Worm (Caenorhabditis elegans) whole organism, midembryonic: ENCODE data around the gene arp-11.

Experiments used
- cog-1 ChIP-seq: sonication (generic microtip); optimal IDR thresholded peaks from 2 replicates; lab custom pipeline; 2016; ENCODE audit warnings: missing genetic modification characterization, missing compliant biosample characterization
- flt-1 ChIP-seq: fragments of 200-800 bp; sonication (Bioruptor generic); IDR thresholded peaks from 2 replicates; pipeline ENCODE4 v1.3.6; 2022; ENCODE audit warnings: missing genetic modification characterization, missing compliant biosample characterization
- med-1 ChIP-seq: sonication (generic microtip); optimal IDR thresholded peaks from 2 replicates; lab custom pipeline; 2017; ENCODE audit warnings: missing genetic modification characterization, mild to moderate bottlenecking, missing compliant biosample characterization, antibody characterized with exemption, missing genetic modification reagents; ENCODE audit not compliant: insufficient read depth
- ref-1 ChIP-seq: fragments of 200-800 bp; sonication (Bioruptor generic); conservative IDR thresholded peaks from 2 replicates; pipeline ENCODE4 v1.3.6; 2022; ENCODE audit warnings: missing genetic modification reagents, missing genetic modification characterization, missing compliant biosample characterization
- ztf-29 ChIP-seq: fragments of 200-800 bp; sonication (Bioruptor generic); IDR thresholded peaks from 2 replicates; pipeline ENCODE4 v1.3.6; 2022; ENCODE audit warnings: missing genetic modification reagents, missing genetic modification characterization, missing compliant biosample characterization

DNA sequence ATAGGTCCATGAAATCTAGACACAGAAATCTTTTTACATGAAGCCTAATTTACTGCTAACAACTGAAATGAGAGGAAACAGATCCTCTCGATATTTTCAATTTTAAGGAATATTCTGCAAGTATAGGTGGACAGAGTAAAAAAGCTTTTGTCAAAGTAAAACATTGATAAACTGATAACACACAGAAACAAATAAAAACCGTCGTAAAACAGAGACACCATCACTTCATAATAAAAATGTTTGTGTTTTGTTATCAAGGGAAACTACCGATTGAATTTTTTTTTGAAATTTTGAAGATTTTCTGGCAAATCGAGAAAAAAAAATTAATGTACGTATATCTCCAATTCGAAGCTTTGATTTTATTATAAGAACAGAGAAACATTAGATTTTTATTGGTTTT, 20.9 kb downstream of the arp-11 start:
- TF ChIP-seq med-1: no peak
- TF ChIP-seq ref-1 (GFP tag; lab: Robert Waterston, UW): no peak
- no peak for TF ChIP-seq flt-1 (GFP tag; lab: Robert Waterston, UW)
- no peak for TF ChIP-seq ztf-29 (GFP tag; lab: Robert Waterston, UW)
- TF ChIP-seq cog-1: no peak
